Fruit fly (Drosophila melanogaster) whole organism, pupa: Measurements from ENCODE around the gene goe.

ENCODE experiments used
- CG10348 ChIP-seq: fragments of 200-800 bp; sonication (Bioruptor generic); IDR thresholded peaks from 2 replicates; pipeline ENCODE4 v1.3.6; 2022; ENCODE audit warnings: missing biosample characterization, missing genetic modification characterization
- CG12605 ChIP-seq: fragments of 200-800 bp; sonication (Bioruptor generic); IDR thresholded peaks from 2 replicates; pipeline ENCODE4 v1.3.6; 2022; ENCODE audit warnings: missing biosample characterization, missing genetic modification characterization
- CG13204 ChIP-seq: fragments of 200-800 bp; sonication (Bioruptor generic); optimal IDR thresholded peaks from 2 replicates; lab custom pipeline; 2018; ENCODE audit warnings: missing biosample characterization, mild to moderate bottlenecking, missing genetic modification characterization, moderate library complexity
- CG14655 ChIP-seq: fragments of 200-800 bp; sonication (Bioruptor generic); optimal IDR thresholded peaks from 3 replicates; lab custom pipeline; 2017; ENCODE audit warnings: mild to moderate bottlenecking, missing biosample characterization, missing genetic modification reagents, missing genetic modification characterization
- CG15710 ChIP-seq: fragments of 200-800 bp; sonication (Bioruptor generic); optimal IDR thresholded peaks from 2 replicates; lab custom pipeline; 2018; ENCODE audit warnings: missing biosample characterization, mild to moderate bottlenecking, missing genetic modification characterization, moderate library complexity
- CG17806 ChIP-seq: fragments of 200-800 bp; sonication (Bioruptor generic); optimal IDR thresholded peaks from 2 replicates; lab custom pipeline; 2018; ENCODE audit warnings: missing biosample characterization, mild to moderate bottlenecking, missing genetic modification characterization, moderate library complexity
- CG32121 ChIP-seq: fragments of 200-800 bp; sonication (Bioruptor generic); IDR thresholded peaks from 2 replicates; pipeline ENCODE4 v1.3.6; 2022; ENCODE audit warnings: missing biosample characterization, missing genetic modification characterization
- CG34367 ChIP-seq: fragments of 200-800 bp; sonication (Bioruptor generic); optimal IDR thresholded peaks from 2 replicates; lab custom pipeline; 2018; ENCODE audit warnings: missing biosample characterization, mild to moderate bottlenecking, missing genetic modification characterization
- CG4496 ChIP-seq: fragments of 200-800 bp; sonication (Bioruptor generic); IDR thresholded peaks from 3 replicates; pipeline ENCODE4 v1.3.6; 2022; ENCODE audit warnings: missing biosample characterization, missing genetic modification characterization
- CG8159 ChIP-seq: fragments of 200-800 bp; sonication (Bioruptor generic); optimal IDR thresholded peaks from 3 replicates; lab custom pipeline; 2018; ENCODE audit warnings: missing biosample characterization, mild to moderate bottlenecking, missing genetic modification characterization, moderate library complexity
- CG8301 ChIP-seq: fragments of 200-800 bp; sonication (Bioruptor generic); optimal IDR thresholded peaks from 2 replicates; lab custom pipeline; 2018; ENCODE audit warnings: missing biosample characterization, mild to moderate bottlenecking, missing genetic modification characterization
- CG9948 ChIP-seq: fragments of 200-800 bp; sonication (Bioruptor generic); optimal IDR thresholded peaks from 2 replicates; lab custom pipeline; 2018; ENCODE audit warnings: missing biosample characterization, mild to moderate bottlenecking, missing genetic modification characterization, moderate library complexity
- D1 ChIP-seq: fragments of 200-800 bp; sonication (Bioruptor generic); optimal IDR thresholded peaks from 2 replicates; lab custom pipeline; 2018; ENCODE audit warnings: missing biosample characterization, mild to moderate bottlenecking, missing genetic modification characterization, moderate library complexity
- EcR ChIP-seq: fragments of 200-800 bp; sonication (Bioruptor generic); optimal IDR thresholded peaks from 3 replicates; lab custom pipeline; 2019; ENCODE audit warnings: missing biosample characterization, missing genetic modification characterization, mild to moderate bottlenecking, moderate library complexity, missing genetic modification reagents
- Ets98B ChIP-seq: fragments of 200-800 bp; sonication (Bioruptor generic); IDR thresholded peaks from 2 replicates; pipeline ENCODE4 v1.3.6; 2022; ENCODE audit warnings: missing biosample characterization, missing genetic modification characterization
- Pif1A ChIP-seq: fragments of 200-800 bp; sonication (Bioruptor generic); optimal IDR thresholded peaks from 3 replicates; lab custom pipeline; 2016; ENCODE audit warnings: missing biosample characterization, missing genetic modification characterization
- Pif1B ChIP-seq: fragments of 200-800 bp; sonication (Bioruptor generic); optimal IDR thresholded peaks from 3 replicates; lab custom pipeline; 2016; ENCODE audit warnings: missing biosample characterization, missing genetic modification characterization
- Snoo ChIP-seq: fragments of 200-800 bp; sonication (Bioruptor generic); optimal IDR thresholded peaks from 3 replicates; lab custom pipeline; 2017; ENCODE audit warnings: missing biosample characterization, mild to moderate bottlenecking, missing genetic modification characterization, inconsistent platforms
- fd96Ca ChIP-seq: fragments of 200-800 bp; sonication (Bioruptor generic); IDR thresholded peaks from 3 replicates; pipeline ENCODE4 v1.3.6; 2022; ENCODE audit warnings: missing biosample characterization, missing genetic modification characterization
- gl ChIP-seq: fragments of 200-800 bp; sonication (Bioruptor generic); optimal IDR thresholded peaks from 2 replicates; lab custom pipeline; 2018; ENCODE audit warnings: missing biosample characterization, mild to moderate bottlenecking, missing genetic modification characterization
- rn ChIP-seq: fragments of 200-800 bp; sonication (Bioruptor generic); IDR thresholded peaks from 2 replicates; pipeline ENCODE4 v1.3.6; 2022; ENCODE audit warnings: missing biosample characterization, missing genetic modification characterization

goe gene

DNA sequence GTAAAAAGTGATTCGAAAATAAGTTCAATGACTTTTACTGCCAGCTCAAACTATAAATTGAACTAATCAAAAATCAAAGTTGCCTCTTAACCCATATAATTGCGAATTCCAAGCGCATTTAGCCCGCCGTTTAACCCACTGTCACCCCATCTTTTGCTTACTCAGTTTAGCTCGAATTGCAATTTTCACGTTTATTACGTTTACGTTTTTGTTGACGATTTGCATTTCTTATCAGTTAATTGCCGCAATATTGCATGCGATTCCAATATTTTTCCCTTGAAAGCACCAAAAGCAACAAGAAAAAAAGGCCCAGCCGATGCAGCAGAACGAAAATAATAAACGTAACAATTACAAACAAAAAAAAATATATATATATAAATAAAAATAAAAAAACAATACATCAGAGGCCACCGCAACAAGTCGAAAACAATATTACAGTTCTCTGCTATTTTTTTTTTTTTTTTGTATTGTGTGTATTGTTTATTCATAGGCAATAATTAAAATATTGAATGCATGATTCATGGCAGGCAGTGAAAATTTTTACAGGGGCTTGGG, 33.5 kb downstream of the goe start:
- no peak for TF ChIP-seq CG15710 (tag; lab: Kevin White, UChicago)
- TF ChIP-seq CG12605 (GFP tag; lab: Robert Waterston, UW) = no peak
- no peak for TF ChIP-seq CG34367 (tag; lab: Kevin White, UChicago)
- no peak for TF ChIP-seq Pif1B
- TF ChIP-seq Pif1A (GFP tag; lab: Kevin White, UChicago) = no peak
- no peak for TF ChIP-seq Snoo (tag; lab: Kevin White, UChicago)
- no peak for TF ChIP-seq CG13204 (GFP tag; lab: Kevin White, UChicago)
- no peak for TF ChIP-seq gl (tag; lab: Kevin White, UChicago)
- no peak for TF ChIP-seq EcR (GFP tag; lab: Kevin White, UChicago)
- TF ChIP-seq Ets98B = no peak
- TF ChIP-seq CG9948 (tag; lab: Kevin White, UChicago) = no peak
- no peak for TF ChIP-seq CG10348 (GFP tag; lab: Robert Waterston, UW)
- no peak for TF ChIP-seq rn (GFP tag; lab: Robert Waterston, UW)
- TF ChIP-seq fd96Ca (GFP tag; lab: Robert Waterston, UW) = no peak

DNA sequence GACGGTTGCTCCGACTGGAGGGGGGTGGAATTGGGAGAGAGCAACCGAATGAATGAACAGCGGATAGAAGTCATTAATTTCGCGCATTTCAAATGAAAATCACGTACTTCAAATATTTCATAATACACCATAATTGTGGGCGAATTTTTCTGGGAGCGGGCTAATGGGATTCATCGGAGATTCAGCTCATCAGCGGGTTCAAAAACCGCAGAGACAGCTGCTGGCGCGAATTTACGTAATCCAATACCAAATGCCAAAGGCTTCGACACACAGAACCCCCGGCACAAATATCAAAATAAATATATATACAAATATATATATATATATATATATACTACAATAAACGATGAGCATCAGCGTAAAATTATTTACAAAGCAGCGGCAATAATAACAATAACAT, 35.1 kb downstream of the goe start:
- no peak for TF ChIP-seq Ets98B
- no peak for TF ChIP-seq CG12605 (GFP tag; lab: Robert Waterston, UW)
- no peak for TF ChIP-seq CG8159 (tag; lab: Kevin White, UChicago)
- no peak for TF ChIP-seq D1
- no peak for TF ChIP-seq Pif1B
- TF ChIP-seq CG8301 (tag; lab: Kevin White, UChicago) = no peak

DNA sequence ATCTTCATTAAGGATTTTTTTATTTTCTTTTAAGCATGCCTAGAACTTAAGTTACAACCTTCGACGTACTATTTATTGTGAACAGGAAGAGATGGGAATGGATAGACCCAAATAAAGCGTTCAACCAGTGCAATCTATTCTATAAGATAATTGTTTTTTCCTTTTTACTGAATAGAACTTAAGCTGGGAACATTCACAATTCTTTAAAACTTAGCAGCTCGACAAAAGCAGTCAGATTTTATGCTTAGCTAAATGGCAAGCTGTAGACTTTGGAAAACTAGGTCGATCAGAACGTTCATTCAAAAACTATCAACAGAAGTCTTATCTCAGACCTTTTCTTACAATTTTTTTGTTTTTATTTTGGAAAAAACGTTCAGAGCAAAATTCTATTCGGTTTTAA, 40.7 kb downstream of the goe start, which contains the start of gene CG13008:
Gene CG13008 (plus strand): TSS at position 301 of the 400 bp plus-strand sequence.
- no peak for TF ChIP-seq CG32121
- TF ChIP-seq CG9948 (tag; lab: Kevin White, UChicago) = no peak
- TF ChIP-seq CG14655 = no peak
- no peak for TF ChIP-seq rn (GFP tag; lab: Robert Waterston, UW)
- TF ChIP-seq CG8301 (tag; lab: Kevin White, UChicago) = no peak
- no peak for TF ChIP-seq CG8159 (tag; lab: Kevin White, UChicago)
- no peak for TF ChIP-seq D1
- no peak for TF ChIP-seq CG15710 (tag; lab: Kevin White, UChicago)
- no peak for TF ChIP-seq CG4496
- TF ChIP-seq CG17806 = no peak
- TF ChIP-seq CG13204 (GFP tag; lab: Kevin White, UChicago) = no peak
- no peak for TF ChIP-seq CG12605 (GFP tag; lab: Robert Waterston, UW)
- no peak for TF ChIP-seq EcR (GFP tag; lab: Kevin White, UChicago)
- no peak for TF ChIP-seq Pif1A (GFP tag; lab: Kevin White, UChicago)
- TF ChIP-seq CG34367 (tag; lab: Kevin White, UChicago) = no peak
- no peak for TF ChIP-seq Pif1B
- TF ChIP-seq CG10348 (GFP tag; lab: Robert Waterston, UW) = no peak
- no peak for TF ChIP-seq Ets98B
- no peak for TF ChIP-seq Snoo (tag; lab: Kevin White, UChicago)
- TF ChIP-seq fd96Ca (GFP tag; lab: Robert Waterston, UW) = no peak

DNA sequence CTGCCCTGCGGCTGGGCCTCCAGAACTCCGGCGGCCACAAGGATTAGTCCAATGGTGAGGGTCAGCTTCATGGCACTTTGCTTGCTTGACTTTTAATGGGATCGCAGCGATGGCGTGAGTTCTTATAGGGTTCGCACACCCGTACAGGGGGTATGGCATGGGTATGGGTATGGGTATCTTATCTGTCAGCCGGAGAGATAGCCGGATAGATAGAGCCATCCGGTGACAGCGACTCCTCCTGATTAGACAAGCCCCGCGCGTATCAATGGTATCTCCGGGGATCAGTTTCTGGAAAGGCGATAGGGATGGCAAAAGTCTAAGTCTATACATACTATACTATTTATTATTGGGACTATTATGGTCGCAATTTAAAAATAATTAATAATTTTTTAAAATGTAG, 44.9 kb downstream of the goe start, which contains the start of gene CG9672:
Gene CG9672 (minus strand): TSS at position 101 of the 400 bp plus-strand sequence.
- no peak for TF ChIP-seq CG9948 (tag; lab: Kevin White, UChicago)
- no peak for TF ChIP-seq CG34367 (tag; lab: Kevin White, UChicago)
- no peak for TF ChIP-seq EcR (GFP tag; lab: Kevin White, UChicago)
- no peak for TF ChIP-seq CG8301 (tag; lab: Kevin White, UChicago)
- TF ChIP-seq fd96Ca (GFP tag; lab: Robert Waterston, UW) = no peak
- TF ChIP-seq CG10348 (GFP tag; lab: Robert Waterston, UW) = no peak
- TF ChIP-seq CG32121 = no peak
- no peak for TF ChIP-seq CG8159 (tag; lab: Kevin White, UChicago)
- TF ChIP-seq CG4496 = no peak
- TF ChIP-seq Pif1A (GFP tag; lab: Kevin White, UChicago) = no peak
- no peak for TF ChIP-seq CG15710 (tag; lab: Kevin White, UChicago)
- TF ChIP-seq D1 = no peak
- TF ChIP-seq CG14655 = no peak
- TF ChIP-seq rn (GFP tag; lab: Robert Waterston, UW) = no peak
- no peak for TF ChIP-seq Pif1B
- TF ChIP-seq Snoo (tag; lab: Kevin White, UChicago) = no peak
- TF ChIP-seq CG17806 = no peak

DNA sequence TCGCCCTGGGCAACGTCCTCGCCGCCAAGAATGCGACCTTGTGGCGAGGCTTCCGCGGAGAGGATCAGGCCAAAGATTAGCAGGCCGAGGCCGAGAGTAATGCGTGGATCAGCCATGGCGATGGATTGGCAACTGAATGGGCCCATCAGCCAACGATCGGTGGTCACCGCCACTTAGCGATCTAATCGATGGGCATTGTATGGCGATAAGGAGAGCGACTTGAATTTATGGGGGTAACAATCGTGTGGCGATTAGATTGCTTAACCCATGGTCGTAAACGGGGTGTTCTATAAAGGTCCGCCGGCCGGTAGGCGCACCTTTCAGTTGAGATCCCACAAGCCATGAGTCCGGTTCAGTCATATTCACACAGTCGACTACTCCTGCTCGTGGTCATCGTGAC, 48.0 kb downstream of the goe start, which contains the start of the genes CG9673 and CG4653:
Gene CG9673 (minus strand): TSS at position 138 of the 400 bp plus-strand sequence.
Gene CG4653 (plus strand): TSS at position 335 of the 400 bp plus-strand sequence.
- no peak for TF ChIP-seq CG15710 (tag; lab: Kevin White, UChicago)
- no peak for TF ChIP-seq CG8159 (tag; lab: Kevin White, UChicago)
- TF ChIP-seq rn (GFP tag; lab: Robert Waterston, UW) = no peak
- no peak for TF ChIP-seq Ets98B
- TF ChIP-seq CG10348 (GFP tag; lab: Robert Waterston, UW) = no peak
- no peak for TF ChIP-seq Pif1B
- TF ChIP-seq D1 = no peak
- no peak for TF ChIP-seq CG9948 (tag; lab: Kevin White, UChicago)
- no peak for TF ChIP-seq CG14655
- no peak for TF ChIP-seq CG13204 (GFP tag; lab: Kevin White, UChicago)
- TF ChIP-seq Pif1A (GFP tag; lab: Kevin White, UChicago) = no peak
- no peak for TF ChIP-seq fd96Ca (GFP tag; lab: Robert Waterston, UW)
- TF ChIP-seq Snoo (tag; lab: Kevin White, UChicago) = no peak
- TF ChIP-seq CG34367 (tag; lab: Kevin White, UChicago) = no peak
- TF ChIP-seq EcR (GFP tag; lab: Kevin White, UChicago) = no peak
- no peak for TF ChIP-seq CG17806
- no peak for TF ChIP-seq CG8301 (tag; lab: Kevin White, UChicago)
- TF ChIP-seq CG12605 (GFP tag; lab: Robert Waterston, UW) = no peak
- TF ChIP-seq, all 21 proteins: peak for 0
